Worm (Caenorhabditis elegans) whole organism, early embryonic: ENCODE results near the gene sut-1.

Source experiments
- B0310.2 ChIP-seq: sonication (generic microtip); optimal IDR thresholded peaks from 2 replicates; lab custom pipeline; 2016; ENCODE audit warnings: mild to moderate bottlenecking, missing genetic modification characterization, missing compliant biosample characterization
- ama-1 ChIP-seq: fragments of 150-350 bp; optimal IDR thresholded peaks from 2 replicates; lab custom pipeline; 2014
- ceh-13 ChIP-seq: fragments of 200-800 bp; sonication (Bioruptor generic); optimal IDR thresholded peaks from 2 replicates; lab custom pipeline; 2018; ENCODE audit warnings: mild to moderate bottlenecking, missing genetic modification characterization, missing compliant biosample characterization
- ceh-36 ChIP-seq: sonication (generic microtip); optimal IDR thresholded peaks from 2 replicates; lab custom pipeline; 2016; ENCODE audit warnings: missing genetic modification characterization, inconsistent platforms, missing compliant biosample characterization
- ets-7 ChIP-seq: sonication (generic microtip); optimal IDR thresholded peaks from 2 replicates; lab custom pipeline; 2016; ENCODE audit warnings: missing genotype, missing genetic modification characterization, missing compliant biosample characterization
- flt-1 ChIP-seq: fragments of 200-800 bp; sonication (Bioruptor generic); IDR thresholded peaks from 2 replicates; pipeline ENCODE4 v1.3.6; 2022; ENCODE audit warnings: missing genetic modification characterization, missing compliant biosample characterization
- hmbx-1 ChIP-seq: sonication (generic microtip); optimal IDR thresholded peaks from 2 replicates; lab custom pipeline; 2016; ENCODE audit warnings: mild to moderate bottlenecking, missing genetic modification characterization, missing compliant biosample characterization
- hnd-1 ChIP-seq: sonication (generic microtip); optimal IDR thresholded peaks from 2 replicates; lab custom pipeline; 2016; ENCODE audit warnings: missing genetic modification characterization, missing compliant biosample characterization
- pes-1 ChIP-seq: fragments of 200-800 bp; sonication (Bioruptor generic); IDR thresholded peaks from 2 replicates; pipeline ENCODE4 v1.3.6; 2022; ENCODE audit warnings: missing genetic modification reagents, missing genetic modification characterization, missing compliant biosample characterization
- scrt-1 ChIP-seq: fragments of 200-800 bp; sonication (Bioruptor generic); IDR thresholded peaks from 2 replicates; pipeline ENCODE4 v1.3.6; 2022; ENCODE audit warnings: missing genetic modification characterization, missing compliant biosample characterization
- tbx-11 ChIP-seq: fragments of 200-800 bp; sonication (Bioruptor generic); IDR thresholded peaks from 2 replicates; pipeline ENCODE4 v1.3.6; 2022; ENCODE audit warnings: missing genetic modification characterization, missing compliant biosample characterization

DNA sequence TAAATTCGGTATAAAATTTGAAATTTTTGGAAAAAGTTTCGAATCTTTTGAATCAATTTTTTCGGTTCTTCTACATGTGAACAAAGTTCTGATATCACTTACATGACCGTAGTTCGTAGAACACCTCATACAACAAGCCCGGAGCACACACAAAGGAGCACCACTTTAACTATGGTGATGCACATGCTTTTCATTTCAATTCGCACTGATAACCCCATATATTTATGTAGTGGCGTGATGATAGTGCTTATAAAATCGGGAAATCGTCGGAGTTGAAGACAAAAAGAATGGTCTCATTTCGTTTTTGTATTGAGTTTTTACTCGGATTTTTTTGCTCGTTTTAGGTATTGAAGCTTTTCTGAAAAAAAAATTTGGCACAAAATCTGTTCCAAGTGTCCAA lies 17.6 kb upstream of the sut-1 start, which contains the start of gene W09B6.4:
- no peak for TF ChIP-seq pes-1
- TF ChIP-seq ets-7 (tag; lab: Kevin White, UChicago) = no peak
- no peak for TF ChIP-seq hmbx-1 (tag; lab: Kevin White, UChicago)
- TF ChIP-seq B0310.2 (tag; lab: Kevin White, UChicago) = no peak
- TF ChIP-seq hnd-1 (tag; lab: Kevin White, UChicago) = no peak
- TF ChIP-seq ama-1 (lab: Kevin White, UChicago) = no peak
- TF ChIP-seq tbx-11 (GFP tag; lab: Robert Waterston, UW) = no peak
- no peak for TF ChIP-seq flt-1 (GFP tag; lab: Robert Waterston, UW)
- no peak for TF ChIP-seq ceh-13 (GFP tag; lab: Kevin White, UChicago)
- TF ChIP-seq scrt-1 (GFP tag; lab: Robert Waterston, UW) = no peak
- no peak for TF ChIP-seq ceh-36
